Fruit fly (Drosophila melanogaster) whole organism, prepupa: ENCODE results near the gene Art1.

Experiments
- CG10631 ChIP-seq: fragments of 200-800 bp; sonication (Bioruptor generic); optimal IDR thresholded peaks from 2 replicates; lab custom pipeline; 2016; ENCODE audit warnings: missing biosample characterization, missing genetic modification characterization
- CG11902 ChIP-seq: fragments of 200-800 bp; sonication (Bioruptor generic); optimal IDR thresholded peaks from 3 replicates; lab custom pipeline; 2016; ENCODE audit warnings: missing biosample characterization, missing genetic modification characterization
- CG3032 ChIP-seq: fragments of 200-800 bp; optimal IDR thresholded peaks from 2 replicates; lab custom pipeline; 2019; ENCODE audit warnings: missing biosample characterization, mild to moderate bottlenecking, missing genetic modification characterization, moderate library complexity
- CG32006 ChIP-seq: fragments of 200-800 bp; sonication (Bioruptor generic); optimal IDR thresholded peaks from 3 replicates; lab custom pipeline; 2017; ENCODE audit warnings: missing biosample characterization, mild to moderate bottlenecking, missing genetic modification characterization
- CG6276 ChIP-seq: fragments of 200-800 bp; sonication (Bioruptor generic); optimal IDR thresholded peaks from 2 replicates; lab custom pipeline; 2017; ENCODE audit warnings: missing biosample characterization, mild to moderate bottlenecking, missing genetic modification characterization
- CG6808 ChIP-seq: fragments of 200-800 bp; sonication (Bioruptor generic); optimal IDR thresholded peaks from 3 replicates; lab custom pipeline; 2017; ENCODE audit warnings: missing biosample characterization, missing genetic modification characterization, mild to moderate bottlenecking, moderate library complexity, missing genetic modification reagents
- CG6854 ChIP-seq: fragments of 200-800 bp; sonication (Bioruptor generic); optimal IDR thresholded peaks from 2 replicates; lab custom pipeline; 2017; ENCODE audit warnings: missing biosample characterization, mild to moderate bottlenecking, missing genetic modification characterization
- CG7368 ChIP-seq: fragments of 200-800 bp; sonication (Bioruptor generic); optimal IDR thresholded peaks from 3 replicates; lab custom pipeline; 2016; ENCODE audit warnings: missing biosample characterization, missing genetic modification characterization
- CG8119 ChIP-seq: fragments of 200-800 bp; sonication (Bioruptor generic); IDR thresholded peaks from 3 replicates; pipeline ENCODE4 v1.3.6; 2022; ENCODE audit warnings: missing biosample characterization, missing genetic modification characterization
- CG8319 ChIP-seq: fragments of 200-800 bp; sonication (Bioruptor generic); optimal IDR thresholded peaks from 3 replicates; lab custom pipeline; 2016; ENCODE audit warnings: missing biosample characterization, missing genetic modification characterization
- CG9139 ChIP-seq: fragments of 200-800 bp; sonication (Bioruptor generic); optimal IDR thresholded peaks from 3 replicates; lab custom pipeline; 2017; ENCODE audit warnings: missing biosample characterization, mild to moderate bottlenecking, missing genetic modification characterization
- Eip75B ChIP-seq: fragments of 200-800 bp; sonication (Bioruptor generic); optimal IDR thresholded peaks from 3 replicates; lab custom pipeline; 2016; ENCODE audit warnings: missing biosample characterization, missing genetic modification characterization
- Eip78C ChIP-seq: fragments of 200-800 bp; sonication (Bioruptor generic); peaks from one replicate; lab custom pipeline; 2016; ENCODE audit warnings: missing biosample characterization, missing genetic modification characterization
- Ets96B ChIP-seq: fragments of 200-800 bp; optimal IDR thresholded peaks from 2 replicates; lab custom pipeline; 2019; ENCODE audit warnings: missing biosample characterization, mild to moderate bottlenecking, missing genetic modification characterization, moderate library complexity
- Gug ChIP-seq: fragments of 200-800 bp; sonication (Bioruptor generic); IDR thresholded peaks from 2 replicates; pipeline ENCODE4 v1.3.6; 2022; ENCODE audit warnings: missing biosample characterization, missing genetic modification characterization
- Hr38 ChIP-seq: sonication (Bioruptor generic); optimal IDR thresholded peaks from 2 replicates; lab custom pipeline; 2016; ENCODE audit warnings: missing biosample characterization, missing genetic modification characterization
- Hr39 ChIP-seq: fragments of 200-800 bp; sonication (Bioruptor generic); optimal IDR thresholded peaks from 2 replicates; lab custom pipeline; 2016; ENCODE audit warnings: missing biosample characterization, missing genetic modification characterization
- Met ChIP-seq: fragments of 200-800 bp; sonication (Bioruptor generic); optimal IDR thresholded peaks from 3 replicates; lab custom pipeline; 2016; ENCODE audit warnings: missing biosample characterization, missing genetic modification characterization
- Sox102F ChIP-seq: fragments of 200-800 bp; sonication (Bioruptor generic); optimal IDR thresholded peaks from 2 replicates; lab custom pipeline; 2016; ENCODE audit warnings: missing biosample characterization, mild to moderate bottlenecking, missing genetic modification characterization
- Sox15 ChIP-seq: fragments of 200-800 bp; sonication (Bioruptor generic); optimal IDR thresholded peaks from 3 replicates; lab custom pipeline; 2016; ENCODE audit warnings: missing biosample characterization, missing genetic modification characterization
- dsx ChIP-seq: fragments of 200-800 bp; optimal IDR thresholded peaks from 3 replicates; lab custom pipeline; 2019; ENCODE audit warnings: missing biosample characterization, mild to moderate bottlenecking, missing genetic modification characterization, moderate library complexity; ENCODE audit not compliant: poor library complexity, severe bottlenecking
- eg ChIP-seq: fragments of 200-800 bp; sonication (Bioruptor generic); IDR thresholded peaks from 3 replicates; pipeline ENCODE4 v1.3.6; 2022; ENCODE audit warnings: missing biosample characterization, missing genetic modification characterization
- esn ChIP-seq: fragments of 200-800 bp; sonication (Bioruptor generic); optimal IDR thresholded peaks from 2 replicates; lab custom pipeline; 2016; ENCODE audit warnings: missing biosample characterization, mild to moderate bottlenecking, missing genetic modification characterization, moderate library complexity
- lz ChIP-seq: fragments of 200-800 bp; sonication (Bioruptor generic); optimal IDR thresholded peaks from 3 replicates; lab custom pipeline; 2016; ENCODE audit warnings: missing biosample characterization, missing genetic modification characterization
- pdm3 ChIP-seq: fragments of 200-800 bp; sonication (Bioruptor generic); optimal IDR thresholded peaks from 3 replicates; lab custom pipeline; 2016; ENCODE audit warnings: missing biosample characterization, missing genetic modification characterization
- salr ChIP-seq, 2 experiments: fragments of 200-800 bp; sonication (Bioruptor generic); optimal IDR thresholded peaks; 3 replicates each; lab custom pipeline; 2016 to 2018; ENCODE audit warnings: missing biosample characterization in 2 of 2, missing genetic modification characterization in 2 of 2, mild to moderate bottlenecking in 1 of 2
- spab ChIP-seq: fragments of 200-800 bp; sonication (Bioruptor generic); optimal IDR thresholded peaks from 2 replicates; lab custom pipeline; 2017; ENCODE audit warnings: missing biosample characterization, mild to moderate bottlenecking, missing genetic modification characterization, missing genetic modification reagents
- ss ChIP-seq, 2 experiments: fragments of 200-800 bp; sonication (Bioruptor generic); optimal IDR thresholded peaks; 2 replicates in 1 of 2; 3 replicates in 1 of 2; lab custom pipeline; 2017 to 2018; ENCODE audit warnings: mild to moderate bottlenecking in 2 of 2, missing biosample characterization in 2 of 2, missing genetic modification characterization in 2 of 2, moderate library complexity in 1 of 2
- svp ChIP-seq: fragments of 200-800 bp; sonication (Bioruptor generic); peaks from one replicate; lab custom pipeline; 2016; ENCODE audit warnings: missing biosample characterization, missing genetic modification characterization
- topi ChIP-seq: fragments of 200-800 bp; sonication (Bioruptor generic); optimal IDR thresholded peaks from 3 replicates; lab custom pipeline; 2016; ENCODE audit warnings: missing biosample characterization, missing genetic modification characterization

Gene Art1

dm6 chr3R:10751061-10751460, 37.0 kb downstream of the Art1 start, which contains the start of gene TkR86C:
Gene TkR86C, minus strand, starts transcription at chr3R:10751228.
- TF ChIP-seq CG6276 (GFP tag; lab: Kevin White, UChicago) (no peak), CG8319 (no peak), spab (GFP tag; lab: Kevin White, UChicago) (no peak), lz (GFP tag; lab: Kevin White, UChicago) (no peak), CG32006 (GFP tag; lab: Kevin White, UChicago) (no peak), Gug (GFP tag; lab: Robert Waterston, UW) (no peak), Sox102F (GFP tag; lab: Kevin White, UChicago) (no peak), esn (GFP tag; lab: Kevin White, UChicago) (no peak), Sox15 (GFP tag; lab: Kevin White, UChicago) (no peak), salr (GFP tag; optimal IDR thresholded peaks at IDR 0.05; lab: Kevin White, UChicago) (no peak), CG7368 (GFP tag; lab: Kevin White, UChicago) (no peak), Met (GFP tag; lab: Kevin White, UChicago) (no peak), Ets96B (tag; lab: Kevin White, UChicago) (no peak), CG6808 (no peak), CG8119 (GFP tag; lab: Robert Waterston, UW) (no peak)

dm6 chr3R:10747650-10748049, 40.4 kb downstream of the Art1 start:
- TF ChIP-seq svp (GFP tag; lab: Kevin White, UChicago) (peak; percentile 42), ss (GFP tag; optimal IDR thresholded peaks at IDR 0.05; lab: Kevin White, UChicago) (no peak), Eip78C (GFP tag; lab: Kevin White, UChicago) (no peak), CG11902 (GFP tag; lab: Kevin White, UChicago) (no peak), CG6854 (GFP tag; lab: Kevin White, UChicago) (no peak), CG32006 (GFP tag; lab: Kevin White, UChicago) (peak; percentile 9), topi (GFP tag; lab: Kevin White, UChicago) (no peak), CG10631 (GFP tag; lab: Kevin White, UChicago) (no peak), CG3032 (tag; lab: Kevin White, UChicago) (no peak), Eip75B (GFP tag; lab: Kevin White, UChicago) (no peak), eg (GFP tag; lab: Robert Waterston, UW) (no peak), CG9139 (GFP tag; lab: Kevin White, UChicago) (no peak), pdm3 (GFP tag; lab: Kevin White, UChicago) (no peak), Hr38 (GFP tag; lab: Kevin White, UChicago) (no peak), dsx (no peak), Hr39 (GFP tag; lab: Kevin White, UChicago) (peak; percentile 10)
